Worm (Caenorhabditis elegans): ENCODE measurements around the gene perm-4.

DNA sequence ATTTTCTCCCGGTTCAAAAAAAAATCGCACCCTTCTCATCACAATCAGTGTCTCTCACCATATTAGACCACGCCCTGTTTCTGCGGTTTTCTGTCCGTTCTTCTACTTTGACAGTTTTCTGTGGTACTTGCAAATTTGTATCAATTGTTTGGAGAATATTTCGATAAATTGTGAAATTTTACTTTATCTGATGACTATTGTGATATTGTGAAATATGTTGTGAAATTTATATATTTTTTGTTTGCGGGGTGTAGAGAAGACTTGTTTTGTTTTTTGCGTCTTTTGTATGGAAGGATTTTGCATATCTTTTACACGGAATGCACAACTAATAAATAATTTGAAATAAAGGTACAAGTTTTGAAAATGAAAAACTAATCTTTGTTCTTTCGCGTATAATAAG is 42.4 kb upstream of the perm-4 start:
- TF ChIP-seq ztf-4 (tag; optimal IDR thresholded peaks at IDR 0.05) (no peak), aly-2 (tag; optimal IDR thresholded peaks at IDR 0.05) (no peak), dmd-4 (tag; optimal IDR thresholded peaks at IDR 0.05) (no peak), skn-1 (tag; optimal IDR thresholded peaks at IDR 0.05) (no peak), lsy-2 (tag; optimal IDR thresholded peaks at IDR 0.05) (no peak)

Measured in whole organism, L2 larva.